Fruit fly (Drosophila melanogaster) whole organism, prepupa: Measurements from ENCODE around the gene CG6765.

Source experiments
- CG10631 ChIP-seq: fragments of 200-800 bp; sonication (Bioruptor generic); optimal IDR thresholded peaks from 2 replicates; lab custom pipeline; 2016; ENCODE audit warnings: missing biosample characterization, missing genetic modification characterization
- CG10669 ChIP-seq: fragments of 200-800 bp; sonication (Bioruptor generic); optimal IDR thresholded peaks from 3 replicates; lab custom pipeline; 2018; ENCODE audit warnings: missing biosample characterization, mild to moderate bottlenecking, missing genetic modification characterization, moderate library complexity
- CG11294 ChIP-seq: fragments of 200-800 bp; sonication (Bioruptor generic); IDR thresholded peaks from 2 replicates; pipeline ENCODE4 v1.3.6; 2022; ENCODE audit warnings: missing biosample characterization, missing genetic modification characterization
- CG15336 ChIP-seq: fragments of 200-800 bp; sonication (Bioruptor generic); IDR thresholded peaks from 2 replicates; pipeline ENCODE4 v1.3.6; 2022; ENCODE audit warnings: missing biosample characterization, missing genetic modification characterization
- CG1621 ChIP-seq: fragments of 200-800 bp; sonication (Bioruptor generic); optimal IDR thresholded peaks from 3 replicates; lab custom pipeline; 2018; ENCODE audit warnings: missing biosample characterization, mild to moderate bottlenecking, missing genetic modification characterization
- CG16779 ChIP-seq: fragments of 200-800 bp; sonication (Bioruptor generic); optimal IDR thresholded peaks from 3 replicates; lab custom pipeline; 2017; ENCODE audit warnings: missing biosample characterization, mild to moderate bottlenecking, missing genetic modification characterization
- CG31627 ChIP-seq: fragments of 200-800 bp; sonication (Bioruptor generic); optimal IDR thresholded peaks from 3 replicates; lab custom pipeline; 2016; ENCODE audit warnings: missing biosample characterization, missing genetic modification characterization
- CG4318 ChIP-seq: fragments of 200-800 bp; sonication (Bioruptor generic); optimal IDR thresholded peaks from 3 replicates; lab custom pipeline; 2017; ENCODE audit warnings: missing biosample characterization, mild to moderate bottlenecking, missing genetic modification characterization
- CG6163 ChIP-seq: fragments of 200-800 bp; sonication (Bioruptor generic); IDR thresholded peaks from 3 replicates; pipeline ENCODE4 v1.3.6; 2022; ENCODE audit warnings: missing biosample characterization, missing genetic modification characterization
- CG6276 ChIP-seq: fragments of 200-800 bp; sonication (Bioruptor generic); optimal IDR thresholded peaks from 2 replicates; lab custom pipeline; 2017; ENCODE audit warnings: missing biosample characterization, mild to moderate bottlenecking, missing genetic modification characterization
- CG6792 ChIP-seq: fragments of 200-800 bp; sonication (Bioruptor generic); optimal IDR thresholded peaks from 3 replicates; lab custom pipeline; 2016; ENCODE audit warnings: missing biosample characterization, missing genetic modification characterization
- CG6808 ChIP-seq: fragments of 200-800 bp; sonication (Bioruptor generic); optimal IDR thresholded peaks from 3 replicates; lab custom pipeline; 2017; ENCODE audit warnings: missing biosample characterization, missing genetic modification characterization, mild to moderate bottlenecking, moderate library complexity, missing genetic modification reagents
- CG7368 ChIP-seq: fragments of 200-800 bp; sonication (Bioruptor generic); optimal IDR thresholded peaks from 3 replicates; lab custom pipeline; 2016; ENCODE audit warnings: missing biosample characterization, missing genetic modification characterization
- CG8119 ChIP-seq: fragments of 200-800 bp; sonication (Bioruptor generic); IDR thresholded peaks from 3 replicates; pipeline ENCODE4 v1.3.6; 2022; ENCODE audit warnings: missing biosample characterization, missing genetic modification characterization
- CG8319 ChIP-seq: fragments of 200-800 bp; sonication (Bioruptor generic); optimal IDR thresholded peaks from 3 replicates; lab custom pipeline; 2016; ENCODE audit warnings: missing biosample characterization, missing genetic modification characterization
- CG8632 ChIP-seq: fragments of 200-800 bp; sonication (Bioruptor generic); optimal IDR thresholded peaks from 3 replicates; lab custom pipeline; 2016; ENCODE audit warnings: missing biosample characterization, missing genetic modification characterization
- CG9139 ChIP-seq: fragments of 200-800 bp; sonication (Bioruptor generic); optimal IDR thresholded peaks from 3 replicates; lab custom pipeline; 2017; ENCODE audit warnings: missing biosample characterization, mild to moderate bottlenecking, missing genetic modification characterization
- Eip75B ChIP-seq: fragments of 200-800 bp; sonication (Bioruptor generic); optimal IDR thresholded peaks from 3 replicates; lab custom pipeline; 2016; ENCODE audit warnings: missing biosample characterization, missing genetic modification characterization
- Eip78C ChIP-seq: fragments of 200-800 bp; sonication (Bioruptor generic); peaks from one replicate; lab custom pipeline; 2016; ENCODE audit warnings: missing biosample characterization, missing genetic modification characterization
- Eip93F ChIP-seq: fragments of 200-800 bp; sonication (Bioruptor generic); optimal IDR thresholded peaks from 2 replicates; lab custom pipeline; 2016; ENCODE audit warnings: missing biosample characterization, mild to moderate bottlenecking, missing genetic modification characterization
- Ets96B ChIP-seq: fragments of 200-800 bp; optimal IDR thresholded peaks from 2 replicates; lab custom pipeline; 2019; ENCODE audit warnings: missing biosample characterization, mild to moderate bottlenecking, missing genetic modification characterization, moderate library complexity
- Gug ChIP-seq: fragments of 200-800 bp; sonication (Bioruptor generic); IDR thresholded peaks from 2 replicates; pipeline ENCODE4 v1.3.6; 2022; ENCODE audit warnings: missing biosample characterization, missing genetic modification characterization
- Hr39 ChIP-seq: fragments of 200-800 bp; sonication (Bioruptor generic); optimal IDR thresholded peaks from 2 replicates; lab custom pipeline; 2016; ENCODE audit warnings: missing biosample characterization, missing genetic modification characterization
- Hr4 ChIP-seq: fragments of 200-800 bp; sonication (Bioruptor generic); optimal IDR thresholded peaks from 3 replicates; lab custom pipeline; 2016; ENCODE audit warnings: missing biosample characterization, missing genetic modification characterization
- Met ChIP-seq: fragments of 200-800 bp; sonication (Bioruptor generic); optimal IDR thresholded peaks from 3 replicates; lab custom pipeline; 2016; ENCODE audit warnings: missing biosample characterization, missing genetic modification characterization
- OdsH ChIP-seq: fragments of 200-800 bp; sonication (Bioruptor generic); optimal IDR thresholded peaks from 3 replicates; lab custom pipeline; 2016; ENCODE audit warnings: missing biosample characterization, missing genetic modification characterization
- Sox102F ChIP-seq: fragments of 200-800 bp; sonication (Bioruptor generic); optimal IDR thresholded peaks from 2 replicates; lab custom pipeline; 2016; ENCODE audit warnings: missing biosample characterization, mild to moderate bottlenecking, missing genetic modification characterization
- Sox14 ChIP-seq: fragments of 200-800 bp; sonication (Bioruptor generic); optimal IDR thresholded peaks from 3 replicates; lab custom pipeline; 2016; ENCODE audit warnings: missing biosample characterization, missing genetic modification characterization
- Sox15 ChIP-seq: fragments of 200-800 bp; sonication (Bioruptor generic); optimal IDR thresholded peaks from 3 replicates; lab custom pipeline; 2016; ENCODE audit warnings: missing biosample characterization, missing genetic modification characterization
- achi ChIP-seq: fragments of 200-800 bp; sonication (Bioruptor generic); optimal IDR thresholded peaks from 3 replicates; lab custom pipeline; 2016; ENCODE audit warnings: missing biosample characterization, missing genetic modification characterization
- acj6 ChIP-seq: fragments of 200-800 bp; sonication (Bioruptor generic); optimal IDR thresholded peaks from 3 replicates; lab custom pipeline; 2016; ENCODE audit warnings: missing biosample characterization, missing genetic modification characterization
- cyc ChIP-seq: fragments of 200-800 bp; sonication (Bioruptor generic); optimal IDR thresholded peaks from 3 replicates; lab custom pipeline; 2016; ENCODE audit warnings: missing biosample characterization, missing genetic modification characterization
- dac ChIP-seq: fragments of 200-800 bp; sonication (Bioruptor generic); optimal IDR thresholded peaks from 2 replicates; lab custom pipeline; 2017; ENCODE audit warnings: missing biosample characterization, mild to moderate bottlenecking, missing genetic modification characterization
- dsx ChIP-seq: fragments of 200-800 bp; optimal IDR thresholded peaks from 3 replicates; lab custom pipeline; 2019; ENCODE audit warnings: missing biosample characterization, mild to moderate bottlenecking, missing genetic modification characterization, moderate library complexity; ENCODE audit not compliant: poor library complexity, severe bottlenecking
- esn ChIP-seq: fragments of 200-800 bp; sonication (Bioruptor generic); optimal IDR thresholded peaks from 2 replicates; lab custom pipeline; 2016; ENCODE audit warnings: missing biosample characterization, mild to moderate bottlenecking, missing genetic modification characterization, moderate library complexity
- fd59A ChIP-seq: fragments of 200-800 bp; sonication (Bioruptor generic); optimal IDR thresholded peaks from 2 replicates; lab custom pipeline; 2017; ENCODE audit warnings: missing biosample characterization, mild to moderate bottlenecking, missing genetic modification characterization, missing genetic modification reagents
- fd85E ChIP-seq: fragments of 200-800 bp; sonication (Bioruptor generic); optimal IDR thresholded peaks from 3 replicates; lab custom pipeline; 2016; ENCODE audit warnings: missing biosample characterization, missing genetic modification characterization
- lz ChIP-seq: fragments of 200-800 bp; sonication (Bioruptor generic); optimal IDR thresholded peaks from 3 replicates; lab custom pipeline; 2016; ENCODE audit warnings: missing biosample characterization, missing genetic modification characterization
- net ChIP-seq: fragments of 200-800 bp; sonication (Bioruptor generic); optimal IDR thresholded peaks from 3 replicates; lab custom pipeline; 2016; ENCODE audit warnings: missing biosample characterization, missing genetic modification characterization
- pdm3 ChIP-seq: fragments of 200-800 bp; sonication (Bioruptor generic); optimal IDR thresholded peaks from 3 replicates; lab custom pipeline; 2016; ENCODE audit warnings: missing biosample characterization, missing genetic modification characterization
- salr ChIP-seq, 2 experiments: fragments of 200-800 bp; sonication (Bioruptor generic); optimal IDR thresholded peaks; 3 replicates each; lab custom pipeline; 2016 to 2018; ENCODE audit warnings: missing biosample characterization in 2 of 2, missing genetic modification characterization in 2 of 2, mild to moderate bottlenecking in 1 of 2
- ss ChIP-seq, 2 experiments: fragments of 200-800 bp; sonication (Bioruptor generic); optimal IDR thresholded peaks; 2 replicates in 1 of 2; 3 replicates in 1 of 2; lab custom pipeline; 2017 to 2018; ENCODE audit warnings: mild to moderate bottlenecking in 2 of 2, missing biosample characterization in 2 of 2, missing genetic modification characterization in 2 of 2, moderate library complexity in 1 of 2
- svp ChIP-seq: fragments of 200-800 bp; sonication (Bioruptor generic); peaks from one replicate; lab custom pipeline; 2016; ENCODE audit warnings: missing biosample characterization, missing genetic modification characterization
- topi ChIP-seq: fragments of 200-800 bp; sonication (Bioruptor generic); optimal IDR thresholded peaks from 3 replicates; lab custom pipeline; 2016; ENCODE audit warnings: missing biosample characterization, missing genetic modification characterization
- vri ChIP-seq: fragments of 200-800 bp; sonication (Bioruptor generic); optimal IDR thresholded peaks from 3 replicates; lab custom pipeline; 2016; ENCODE audit warnings: missing biosample characterization, mild to moderate bottlenecking, missing genetic modification characterization

Gene CG6765

DNA sequence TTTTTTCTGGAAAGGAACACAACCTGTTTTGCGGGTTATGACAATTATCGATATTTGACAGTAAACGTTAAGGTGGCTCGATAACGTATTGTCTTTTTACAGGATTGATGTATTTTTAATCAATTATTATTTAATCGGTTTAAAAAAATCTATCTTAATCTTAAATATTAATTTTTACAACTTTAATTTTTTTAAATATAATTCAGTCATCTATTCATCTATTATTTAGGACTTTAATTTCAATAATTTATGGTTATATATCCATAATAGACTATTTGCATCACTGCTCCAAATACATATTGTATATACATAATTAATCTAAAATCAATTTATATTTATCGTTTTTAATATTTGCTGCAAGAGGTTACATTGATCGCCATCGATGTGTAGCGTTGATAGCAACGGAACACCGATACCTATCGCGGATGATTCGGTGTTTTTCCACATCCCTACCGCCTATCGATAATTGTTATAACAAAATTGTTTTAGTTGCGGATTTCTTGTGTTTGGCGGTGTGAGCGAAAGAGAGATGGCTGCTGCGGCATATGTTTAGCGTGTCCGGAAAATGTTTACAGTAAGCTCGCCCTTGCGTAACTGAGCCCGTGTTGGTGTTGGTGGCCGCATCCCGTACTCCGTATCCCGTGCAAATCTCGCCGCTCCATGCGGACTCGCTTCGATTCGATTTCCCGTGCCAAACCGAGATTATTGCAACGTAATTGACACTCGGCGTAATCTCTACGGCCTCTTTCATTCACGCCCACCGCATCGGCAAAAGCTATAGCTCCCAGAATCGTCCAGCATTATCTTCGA lies 12.5 kb downstream of the CG6765 start, which contains the start of the genes GstO1 and foi (continued):
- peak in 1 of 2 experiments; percentile 37 for TF ChIP-seq salr (GFP tag; optimal IDR thresholded peaks at IDR 0.05; lab: Kevin White, UChicago)
- peak; percentile 9 for TF ChIP-seq acj6 (GFP tag; lab: Kevin White, UChicago)
- no peak for TF ChIP-seq CG4318
- no peak for TF ChIP-seq CG6276
- TF ChIP-seq CG8632 = peak; percentile 10
- peak; percentile 7 for TF ChIP-seq Hr39 (GFP tag; lab: Kevin White, UChicago)
- TF ChIP-seq esn (GFP tag; lab: Kevin White, UChicago) = peak; percentile 48
- peak; percentile 67 for TF ChIP-seq vri
- peak; percentile 30 for TF ChIP-seq CG31627 (GFP tag; lab: Kevin White, UChicago)
- no peak for TF ChIP-seq Gug
- peak; percentile 23 for TF ChIP-seq lz (GFP tag; lab: Kevin White, UChicago)
- peak; percentile 82 for TF ChIP-seq CG1621
- TF ChIP-seq pdm3 (GFP tag; lab: Kevin White, UChicago) = peak; percentile 22
- TF ChIP-seq CG15336 = 0 out of 2 replicates have a peak, but pooled peaks have one; percentile 10
- peak; percentile 82 for TF ChIP-seq svp (GFP tag; lab: Kevin White, UChicago)
- no peak for TF ChIP-seq CG16779 (tag; lab: Kevin White, UChicago)
- TF ChIP-seq Ets96B (tag; lab: Kevin White, UChicago) = peak; percentile 16

DNA sequence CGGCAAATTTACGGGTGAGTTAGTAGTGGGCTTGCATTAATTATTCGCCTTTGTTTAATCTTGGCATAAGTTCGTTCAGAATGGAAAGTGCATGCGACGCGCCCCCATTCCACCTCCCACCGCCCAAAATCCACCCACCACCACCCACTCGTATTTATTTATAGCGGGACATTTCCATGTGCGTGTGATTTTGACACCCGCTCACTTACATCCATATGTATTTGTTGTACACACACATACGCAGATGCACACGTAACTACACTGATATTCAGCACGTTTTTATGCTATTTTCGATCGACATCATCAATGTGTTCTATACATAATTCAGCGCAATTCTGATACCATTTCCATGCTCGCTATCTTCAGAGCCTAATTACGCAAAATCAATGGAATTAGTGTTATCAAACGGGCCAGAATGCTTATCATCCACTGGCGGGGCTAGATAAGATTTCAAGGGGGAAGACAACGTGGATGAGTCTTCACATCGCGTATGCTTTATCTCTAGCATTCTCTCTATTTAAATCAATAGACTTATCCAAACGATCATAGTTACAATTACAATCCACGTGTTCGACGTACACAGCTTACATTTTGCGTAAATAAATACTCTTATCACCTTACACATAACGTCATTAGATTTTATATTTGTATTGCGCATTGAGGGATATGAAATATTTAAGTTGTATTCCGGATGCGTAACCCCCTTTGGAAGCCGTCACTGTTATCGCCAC lies 13.3 kb downstream of the CG6765 start:
- no peak for TF ChIP-seq CG8632
- TF ChIP-seq CG6276 = no peak
- no peak for TF ChIP-seq lz (GFP tag; lab: Kevin White, UChicago)
- TF ChIP-seq Eip75B = no peak
- TF ChIP-seq CG10631 (GFP tag; lab: Kevin White, UChicago) = no peak
- TF ChIP-seq net (GFP tag; lab: Kevin White, UChicago) = no peak
- no peak for TF ChIP-seq CG9139 (GFP tag; lab: Kevin White, UChicago)
- TF ChIP-seq Eip93F = no peak
- no peak for TF ChIP-seq Gug
- TF ChIP-seq CG16779 (tag; lab: Kevin White, UChicago) = no peak
- no peak for TF ChIP-seq salr (GFP tag; optimal IDR thresholded peaks at IDR 0.05; lab: Kevin White, UChicago)
- peak; percentile 55 for TF ChIP-seq vri
- peak; percentile 81 for TF ChIP-seq svp (GFP tag; lab: Kevin White, UChicago)
- TF ChIP-seq CG11294 (GFP tag; lab: Robert Waterston, UW) = no peak
- TF ChIP-seq Ets96B (tag; lab: Kevin White, UChicago) = no peak
- TF ChIP-seq esn (GFP tag; lab: Kevin White, UChicago) = peak; percentile 39
- TF ChIP-seq pdm3 (GFP tag; lab: Kevin White, UChicago) = peak; percentile 24
- TF ChIP-seq ss (GFP tag; optimal IDR thresholded peaks at IDR 0.05; lab: Kevin White, UChicago) = no peak
- no peak for TF ChIP-seq CG6792 (GFP tag; lab: Kevin White, UChicago)
- TF ChIP-seq CG1621 = no peak
- no peak for TF ChIP-seq fd85E
- no peak for TF ChIP-seq CG10669
- no peak for TF ChIP-seq CG4318
- TF ChIP-seq Hr39 (GFP tag; lab: Kevin White, UChicago) = peak; percentile 25
- no peak for TF ChIP-seq CG6808
- peak; percentile 2 for TF ChIP-seq topi (GFP tag; lab: Kevin White, UChicago)
- no peak for TF ChIP-seq Sox14 (GFP tag; lab: Kevin White, UChicago)
- TF ChIP-seq OdsH = peak; percentile 30
- TF ChIP-seq achi (GFP tag; lab: Kevin White, UChicago) = peak; percentile 14
- no peak for TF ChIP-seq dac (GFP tag; lab: Kevin White, UChicago)
- TF ChIP-seq Sox102F = peak; percentile 9
- peak; percentile 9 for TF ChIP-seq CG31627 (GFP tag; lab: Kevin White, UChicago)
- no peak for TF ChIP-seq dsx (GFP tag; lab: Kevin White, UChicago)
- no peak for TF ChIP-seq CG7368 (GFP tag; lab: Kevin White, UChicago)
- no peak for TF ChIP-seq CG8319
- no peak for TF ChIP-seq fd59A
- TF ChIP-seq Eip78C = peak; percentile 52
- no peak for TF ChIP-seq CG15336
- TF ChIP-seq CG8119 (GFP tag; lab: Robert Waterston, UW) = no peak
- no peak for TF ChIP-seq Met (GFP tag; lab: Kevin White, UChicago)
- TF ChIP-seq cyc = no peak
- peak; percentile 14 for TF ChIP-seq Hr4
- no peak for TF ChIP-seq CG6163 (GFP tag; lab: Robert Waterston, UW)
- TF ChIP-seq Sox15 (GFP tag; lab: Kevin White, UChicago) = no peak
